Worm (Caenorhabditis elegans): ENCODE data around the gene pgl-2.

The pgl-2 gene

ce11 chrIII:8704765-8705164, 29.5 kb upstream of the pgl-2 start, which contains the start of gene B0303.16:
TSS of gene B0303.16 (plus strand) at chrIII:8705065.
- TF ChIP-seq med-1 (GFP tag; optimal IDR thresholded peaks at IDR 0.05; ENCODE audit: insufficient read depth): no peak
- no peak for TF ChIP-seq ref-1 (GFP tag; conservative IDR thresholded peaks at IDR 0.05)
- no peak for TF ChIP-seq flt-1 (GFP tag; IDR thresholded peaks at IDR 0.05)
- no peak for TF ChIP-seq klf-2 (GFP tag; conservative IDR thresholded peaks at IDR 0.05)
- no peak for TF ChIP-seq tab-1 (GFP tag; IDR thresholded peaks at IDR 0.05)
- TF ChIP-seq ztf-23 (GFP tag; IDR thresholded peaks at IDR 0.05): no peak
- no peak for TF ChIP-seq T22C8.4 (GFP tag; IDR thresholded peaks at IDR 0.05)
- no peak for TF ChIP-seq ztf-29 (GFP tag; IDR thresholded peaks at IDR 0.05)
- TF ChIP-seq cog-1 (tag; optimal IDR thresholded peaks at IDR 0.05): no peak

ce11 chrIII:8700289-8700957, 25.2 kb upstream of the pgl-2 start, which contains the start of the genes sdz-1 and vps-33.1:
TSS of gene sdz-1 (minus strand) at chrIII:8700339.
TSS of gene vps-33.1 (plus strand) at chrIII:8700927.
- TF ChIP-seq ref-1 (GFP tag; conservative IDR thresholded peaks at IDR 0.05): no peak
- TF ChIP-seq med-1 (GFP tag; optimal IDR thresholded peaks at IDR 0.05; ENCODE audit: insufficient read depth): no peak
- no peak for TF ChIP-seq cog-1 (tag; optimal IDR thresholded peaks at IDR 0.05)
- no peak for TF ChIP-seq ztf-23 (GFP tag; IDR thresholded peaks at IDR 0.05)
- TF ChIP-seq klf-2 (GFP tag; conservative IDR thresholded peaks at IDR 0.05): no peak

ce11 chrIII:8697268-8697907, 22.2 kb upstream of the pgl-2 start:
- TF ChIP-seq cog-1 (tag; optimal IDR thresholded peaks at IDR 0.05): no peak
- TF ChIP-seq klf-2 (GFP tag; conservative IDR thresholded peaks at IDR 0.05): no peak
- TF ChIP-seq T22C8.4 (GFP tag; IDR thresholded peaks at IDR 0.05): no peak
- TF ChIP-seq ref-1 (GFP tag; conservative IDR thresholded peaks at IDR 0.05): no peak
- TF ChIP-seq tab-1 (GFP tag; IDR thresholded peaks at IDR 0.05): no peak
- TF ChIP-seq flt-1 (GFP tag; IDR thresholded peaks at IDR 0.05): no peak
- TF ChIP-seq ztf-23 (GFP tag; IDR thresholded peaks at IDR 0.05): no peak
- no peak for TF ChIP-seq med-1 (GFP tag; optimal IDR thresholded peaks at IDR 0.05; ENCODE audit: insufficient read depth)
- TF ChIP-seq ztf-29 (GFP tag; IDR thresholded peaks at IDR 0.05): no peak

ce11 chrIII:8696680-8697079, 21.4 kb upstream of the pgl-2 start:
- TF ChIP-seq ztf-23 (GFP tag; IDR thresholded peaks at IDR 0.05): no peak
- TF ChIP-seq tab-1 (GFP tag; IDR thresholded peaks at IDR 0.05): no peak
- no peak for TF ChIP-seq klf-2 (GFP tag; conservative IDR thresholded peaks at IDR 0.05)
- no peak for TF ChIP-seq flt-1 (GFP tag; IDR thresholded peaks at IDR 0.05)
- no peak for TF ChIP-seq T22C8.4 (GFP tag; IDR thresholded peaks at IDR 0.05)
- TF ChIP-seq cog-1 (tag; optimal IDR thresholded peaks at IDR 0.05): no peak
- no peak for TF ChIP-seq ztf-29 (GFP tag; IDR thresholded peaks at IDR 0.05)
- TF ChIP-seq ref-1 (GFP tag; conservative IDR thresholded peaks at IDR 0.05): no peak
- TF ChIP-seq med-1 (GFP tag; optimal IDR thresholded peaks at IDR 0.05; ENCODE audit: insufficient read depth): no peak

ce11 chrIII:8693322-8693721, 18.1 kb upstream of the pgl-2 start, which contains the start of gene B0303.7:
TSS of gene B0303.7 (plus strand) at chrIII:8693622.
- TF ChIP-seq med-1 (GFP tag; optimal IDR thresholded peaks at IDR 0.05; ENCODE audit: insufficient read depth) (no peak), ztf-23 (GFP tag; IDR thresholded peaks at IDR 0.05) (no peak), klf-2 (GFP tag; conservative IDR thresholded peaks at IDR 0.05) (no peak), flt-1 (GFP tag; IDR thresholded peaks at IDR 0.05) (no peak), ref-1 (GFP tag; conservative IDR thresholded peaks at IDR 0.05) (no peak), tab-1 (GFP tag; IDR thresholded peaks at IDR 0.05) (no peak), cog-1 (tag; optimal IDR thresholded peaks at IDR 0.05) (no peak), T22C8.4 (GFP tag; IDR thresholded peaks at IDR 0.05) (no peak), ztf-29 (GFP tag; IDR thresholded peaks at IDR 0.05) (no peak)

ce11 chrIII:8689655-8690054, 14.4 kb upstream of the pgl-2 start, which contains the start of gene B0303.4:
TSS of gene B0303.4 (plus strand) at chrIII:8689850.
- TF ChIP-seq med-1 (GFP tag; optimal IDR thresholded peaks at IDR 0.05; ENCODE audit: insufficient read depth) (no peak), T22C8.4 (GFP tag; IDR thresholded peaks at IDR 0.05) (peak; percentile 67)

- no peak for TF ChIP-seq ztf-29 (GFP tag; IDR thresholded peaks at IDR 0.05)
- TF ChIP-seq klf-2 (GFP tag; conservative IDR thresholded peaks at IDR 0.05): no peak
- TF ChIP-seq flt-1 (GFP tag; IDR thresholded peaks at IDR 0.05): no peak
- TF ChIP-seq med-1 (GFP tag; optimal IDR thresholded peaks at IDR 0.05; ENCODE audit: insufficient read depth): no peak
- TF ChIP-seq ref-1 (GFP tag; conservative IDR thresholded peaks at IDR 0.05): no peak
- TF ChIP-seq T22C8.4 (GFP tag; IDR thresholded peaks at IDR 0.05): no peak
- TF ChIP-seq cog-1 (tag; optimal IDR thresholded peaks at IDR 0.05): no peak
- no peak for TF ChIP-seq tab-1 (GFP tag; IDR thresholded peaks at IDR 0.05)
- TF ChIP-seq ztf-23 (GFP tag; IDR thresholded peaks at IDR 0.05): no peak
Measured at ce11 chrIII:8689143-8689542, 13.9 kb upstream of the pgl-2 start.

ce11 chrIII:8688438-8688946, 13.3 kb upstream of the pgl-2 start, which contains the start of gene hadb-1:
TSS of gene hadb-1 (minus strand) at chrIII:8688488.
- TF ChIP-seq ref-1 (GFP tag; conservative IDR thresholded peaks at IDR 0.05) (no peak), T22C8.4 (GFP tag; IDR thresholded peaks at IDR 0.05) (no peak), ztf-29 (GFP tag; IDR thresholded peaks at IDR 0.05) (no peak), cog-1 (tag; optimal IDR thresholded peaks at IDR 0.05) (no peak), med-1 (GFP tag; optimal IDR thresholded peaks at IDR 0.05; ENCODE audit: insufficient read depth) (no peak), flt-1 (GFP tag; IDR thresholded peaks at IDR 0.05) (no peak), tab-1 (GFP tag; IDR thresholded peaks at IDR 0.05) (no peak), ztf-23 (GFP tag; IDR thresholded peaks at IDR 0.05) (no peak), klf-2 (GFP tag; conservative IDR thresholded peaks at IDR 0.05) (no peak)

- TF ChIP-seq flt-1 (GFP tag; IDR thresholded peaks at IDR 0.05) (no peak), ztf-29 (GFP tag; IDR thresholded peaks at IDR 0.05) (no peak), tab-1 (GFP tag; IDR thresholded peaks at IDR 0.05) (no peak), klf-2 (GFP tag; conservative IDR thresholded peaks at IDR 0.05) (no peak), ztf-23 (GFP tag; IDR thresholded peaks at IDR 0.05) (no peak), T22C8.4 (GFP tag; IDR thresholded peaks at IDR 0.05) (no peak), med-1 (GFP tag; optimal IDR thresholded peaks at IDR 0.05; ENCODE audit: insufficient read depth) (no peak), cog-1 (tag; optimal IDR thresholded peaks at IDR 0.05) (no peak), ref-1 (GFP tag; conservative IDR thresholded peaks at IDR 0.05) (no peak)
Measured at ce11 chrIII:8685590-8686240, 10.5 kb upstream of the pgl-2 start.
